Fruit fly (Drosophila melanogaster) whole organism, embryonic: ENCODE data around the gene alphaCOP.

Source experiments
- BEAF-32 ChIP-seq: fragments of 200-800 bp; sonication (Bioruptor generic); optimal IDR thresholded peaks from 3 replicates; lab custom pipeline; 2017; ENCODE audit warnings: missing biosample characterization, missing genetic modification characterization, mild to moderate bottlenecking, moderate library complexity, missing genetic modification reagents
- CG11398 ChIP-seq: fragments of 200-800 bp; sonication (Bioruptor generic); optimal IDR thresholded peaks from 2 replicates; lab custom pipeline; 2016; ENCODE audit warnings: missing biosample characterization, missing genetic modification characterization
- CG12155 ChIP-seq: fragments of 200-800 bp; sonication (Bioruptor generic); optimal IDR thresholded peaks from 3 replicates; lab custom pipeline; 2016; ENCODE audit warnings: missing biosample characterization, missing genetic modification characterization
- CG12219 ChIP-seq: fragments of 200-800 bp; sonication (Bioruptor generic); optimal IDR thresholded peaks from 3 replicates; lab custom pipeline; 2018; ENCODE audit warnings: missing biosample characterization, mild to moderate bottlenecking, missing genetic modification characterization
- CG13296 ChIP-seq: fragments of 200-800 bp; sonication (Bioruptor generic); optimal IDR thresholded peaks from 3 replicates; lab custom pipeline; 2018; ENCODE audit warnings: missing biosample characterization, mild to moderate bottlenecking, missing genetic modification characterization
- CG15601 ChIP-seq: fragments of 200-800 bp; sonication (Bioruptor generic); optimal IDR thresholded peaks from 3 replicates; lab custom pipeline; 2019; ENCODE audit warnings: missing biosample characterization, mild to moderate bottlenecking, missing genetic modification characterization, moderate library complexity
- CG16813 ChIP-seq: fragments of 200-800 bp; sonication (Bioruptor generic); IDR thresholded peaks from 3 replicates; pipeline ENCODE4 v1.3.6; 2022; ENCODE audit warnings: missing biosample characterization, missing genetic modification characterization; ENCODE audit not compliant: partially characterized antibody
- CG17359 ChIP-seq: fragments of 200-800 bp; sonication (Bioruptor generic); optimal IDR thresholded peaks from 3 replicates; lab custom pipeline; 2018; ENCODE audit warnings: missing biosample characterization, mild to moderate bottlenecking, missing genetic modification characterization, moderate library complexity
- CG17568 ChIP-seq: fragments of 200-800 bp; sonication (Bioruptor generic); optimal IDR thresholded peaks from 2 replicates; lab custom pipeline; 2018; ENCODE audit warnings: missing biosample characterization, mild to moderate bottlenecking, missing genetic modification characterization, moderate library complexity
- CG18764 ChIP-seq: fragments of 200-800 bp; sonication (Bioruptor generic); optimal IDR thresholded peaks from 3 replicates; lab custom pipeline; 2016; ENCODE audit warnings: missing biosample characterization, missing genetic modification characterization
- CG32767 ChIP-seq: fragments of 200-800 bp; sonication (Bioruptor generic); IDR thresholded peaks from 2 replicates; pipeline ENCODE4 v1.3.6; 2022; ENCODE audit warnings: missing biosample characterization, missing genetic modification characterization
- CG32772 ChIP-seq: fragments of 200-800 bp; sonication (Bioruptor generic); IDR thresholded peaks from 2 replicates; pipeline ENCODE4 v1.3.6; 2022; ENCODE audit warnings: missing biosample characterization, missing genetic modification characterization
- CG34224 ChIP-seq: fragments of 200-800 bp; sonication (Bioruptor generic); IDR thresholded peaks from 3 replicates; pipeline ENCODE4 v1.3.6; 2022; ENCODE audit warnings: missing biosample characterization, missing genetic modification characterization; ENCODE audit not compliant: partially characterized antibody
- CG34376 ChIP-seq: fragments of 200-800 bp; sonication (Bioruptor generic); optimal IDR thresholded peaks from 2 replicates; lab custom pipeline; 2018; ENCODE audit warnings: missing biosample characterization, mild to moderate bottlenecking, missing genetic modification characterization
- CG34422 ChIP-seq: fragments of 200-800 bp; sonication (Bioruptor generic); IDR thresholded peaks from 3 replicates; pipeline ENCODE4 v1.3.6; 2022; ENCODE audit warnings: missing biosample characterization, missing genetic modification characterization
- CG3838 ChIP-seq: fragments of 200-800 bp; sonication (Bioruptor generic); optimal IDR thresholded peaks from 3 replicates; lab custom pipeline; 2016; ENCODE audit warnings: missing biosample characterization, missing genetic modification characterization
- CG6689 ChIP-seq: fragments of 200-800 bp; sonication (Bioruptor generic); IDR thresholded peaks from 2 replicates; pipeline ENCODE4 v1.3.6; 2022; ENCODE audit warnings: missing biosample characterization, missing genetic modification characterization
- CG7839 ChIP-seq: fragments of 200-800 bp; sonication (Bioruptor generic); optimal IDR thresholded peaks from 3 replicates; lab custom pipeline; 2018; ENCODE audit warnings: missing biosample characterization, mild to moderate bottlenecking, missing genetic modification characterization, moderate library complexity
- CG8388 ChIP-seq: fragments of 200-800 bp; sonication (Bioruptor generic); optimal IDR thresholded peaks from 2 replicates; lab custom pipeline; 2019; ENCODE audit warnings: missing biosample characterization, mild to moderate bottlenecking, missing genetic modification characterization, moderate library complexity
- Camta ChIP-seq: fragments of 200-800 bp; sonication (Bioruptor generic); optimal IDR thresholded peaks from 2 replicates; lab custom pipeline; 2016; ENCODE audit warnings: missing biosample characterization, missing genetic modification characterization
- D19B ChIP-seq: fragments of 200-800 bp; sonication (Bioruptor generic); optimal IDR thresholded peaks from 2 replicates; lab custom pipeline; 2017; ENCODE audit warnings: missing biosample characterization, mild to moderate bottlenecking, missing genetic modification characterization
- Dfd ChIP-seq, 2 experiments: fragments of >200 bp; optimal IDR thresholded peaks; 2 replicates each; lab custom pipeline; 2017; ENCODE audit warnings: missing biosample characterization in 2 of 2, missing genetic modification characterization in 2 of 2
- Doc3 ChIP-seq: fragments of 200-800 bp; sonication (Bioruptor generic); IDR thresholded peaks from 3 replicates; pipeline ENCODE4 v1.3.6; 2022; ENCODE audit warnings: missing biosample characterization, missing genetic modification characterization; ENCODE audit not compliant: partially characterized antibody
- Gsc ChIP-seq: fragments of 200-800 bp; sonication (Bioruptor generic); IDR thresholded peaks from 2 replicates; pipeline ENCODE4 v1.3.6; 2022; ENCODE audit warnings: missing biosample characterization, missing genetic modification characterization
- Gug ChIP-seq: fragments of 200-800 bp; sonication (Bioruptor generic); IDR thresholded peaks from 4 replicates; pipeline ENCODE4 v1.3.6; 2022; ENCODE audit warnings: missing biosample characterization, missing genetic modification characterization
- Hr3 ChIP-seq: fragments of 200-800 bp; sonication (Bioruptor generic); optimal IDR thresholded peaks from 3 replicates; lab custom pipeline; 2016; ENCODE audit warnings: missing biosample characterization, missing genetic modification characterization
- Mes4 ChIP-seq: fragments of 200-800 bp; sonication (Bioruptor generic); optimal IDR thresholded peaks from 2 replicates; lab custom pipeline; 2016; ENCODE audit warnings: missing biosample characterization, missing genetic modification characterization
- Nf-YA ChIP-seq: fragments of 200-800 bp; sonication (Bioruptor generic); IDR thresholded peaks from 2 replicates; pipeline ENCODE4 v1.3.6; 2022; ENCODE audit warnings: missing biosample characterization, missing genetic modification characterization
- Nf-YB ChIP-seq: fragments of 200-800 bp; sonication (Bioruptor generic); optimal IDR thresholded peaks from 3 replicates; lab custom pipeline; 2019; ENCODE audit warnings: missing biosample characterization, mild to moderate bottlenecking, missing genetic modification characterization, moderate library complexity
- PHDP ChIP-seq: fragments of 200-800 bp; sonication (Bioruptor generic); optimal IDR thresholded peaks from 3 replicates; lab custom pipeline; 2018; ENCODE audit warnings: missing biosample characterization, mild to moderate bottlenecking, missing genetic modification characterization, moderate library complexity
- Ravus ChIP-seq: fragments of 200-800 bp; sonication (Bioruptor generic); IDR thresholded peaks from 2 replicates; pipeline ENCODE4 v1.3.6; 2022; ENCODE audit warnings: missing biosample characterization, missing genetic modification characterization
- Rx ChIP-seq: fragments of 200-800 bp; sonication (Bioruptor generic); IDR thresholded peaks from 2 replicates; pipeline ENCODE4 v1.3.6; 2022; ENCODE audit warnings: missing biosample characterization, missing genetic modification characterization
- Six4 ChIP-seq: fragments of 200-800 bp; sonication (Bioruptor generic); optimal IDR thresholded peaks from 2 replicates; lab custom pipeline; 2016; ENCODE audit warnings: missing biosample characterization, missing genetic modification characterization
- Sox102F ChIP-seq: fragments of 200-800 bp; sonication (Bioruptor generic); optimal IDR thresholded peaks from 2 replicates; lab custom pipeline; 2018; ENCODE audit warnings: missing biosample characterization, mild to moderate bottlenecking, missing genetic modification characterization, moderate library complexity
- Spps ChIP-seq: fragments of 200-800 bp; sonication (Bioruptor generic); optimal IDR thresholded peaks from 2 replicates; lab custom pipeline; 2018; ENCODE audit warnings: missing biosample characterization, mild to moderate bottlenecking, missing genetic modification characterization
- Sry-β ChIP-seq: fragments of 200-800 bp; sonication (Bioruptor generic); optimal IDR thresholded peaks from 2 replicates; lab custom pipeline; 2018; ENCODE audit warnings: missing biosample characterization, mild to moderate bottlenecking, missing genetic modification characterization, moderate library complexity
- ara ChIP-seq: fragments of 200-800 bp; sonication (Bioruptor generic); IDR thresholded peaks from 2 replicates; pipeline ENCODE4 v1.3.6; 2022; ENCODE audit warnings: missing biosample characterization, missing genetic modification characterization
- ase ChIP-seq: fragments of 200-800 bp; sonication (Bioruptor generic); IDR thresholded peaks from 3 replicates; pipeline ENCODE4 v1.3.6; 2022; ENCODE audit warnings: missing biosample characterization, missing genetic modification characterization
- bsh ChIP-seq, 2 experiments: fragments of 200-800 bp; sonication (Bioruptor generic); optimal IDR thresholded peaks; 2 replicates each; lab custom pipeline; 2017 to 2018; ENCODE audit warnings: mild to moderate bottlenecking in 2 of 2, missing biosample characterization in 2 of 2, missing genetic modification characterization in 2 of 2, moderate library complexity in 1 of 2
- crol ChIP-seq: fragments of 200-800 bp; sonication (Bioruptor generic); IDR thresholded peaks from 2 replicates; pipeline ENCODE4 v1.3.6; 2022; ENCODE audit warnings: missing biosample characterization, missing genetic modification characterization
- dmrt99B ChIP-seq: fragments of 200-800 bp; sonication (Bioruptor generic); optimal IDR thresholded peaks from 2 replicates; lab custom pipeline; 2018; ENCODE audit warnings: missing biosample characterization, mild to moderate bottlenecking, missing genetic modification characterization, moderate library complexity
- her ChIP-seq: fragments of 200-800 bp; sonication (Bioruptor generic); optimal IDR thresholded peaks from 2 replicates; lab custom pipeline; 2016; ENCODE audit warnings: missing biosample characterization, missing genetic modification characterization
- jing ChIP-seq: fragments of 200-800 bp; sonication (Bioruptor generic); optimal IDR thresholded peaks from 2 replicates; lab custom pipeline; 2018; ENCODE audit warnings: missing biosample characterization, mild to moderate bottlenecking, missing genetic modification characterization
- nau ChIP-seq: fragments of 200-800 bp; sonication (Bioruptor generic); optimal IDR thresholded peaks from 3 replicates; lab custom pipeline; 2017; ENCODE audit warnings: missing biosample characterization, mild to moderate bottlenecking, missing genetic modification characterization, missing genetic modification reagents
- nmo ChIP-seq: fragments of 200-800 bp; sonication (Bioruptor generic); optimal IDR thresholded peaks from 2 replicates; lab custom pipeline; 2018; ENCODE audit warnings: missing biosample characterization, mild to moderate bottlenecking, missing genetic modification characterization, moderate library complexity
- pb ChIP-seq: fragments of 200-800 bp; sonication (Bioruptor generic); optimal IDR thresholded peaks from 3 replicates; lab custom pipeline; 2016; ENCODE audit warnings: missing biosample characterization, missing genetic modification characterization
- slbo ChIP-seq: fragments of 200-800 bp; sonication (Bioruptor generic); IDR thresholded peaks from 2 replicates; pipeline ENCODE4 v1.3.6; 2022; ENCODE audit warnings: missing biosample characterization, missing genetic modification characterization
- sob ChIP-seq: fragments of 200-800 bp; sonication (Bioruptor generic); IDR thresholded peaks from 2 replicates; pipeline ENCODE4 v1.3.6; 2022; ENCODE audit warnings: missing biosample characterization, missing genetic modification characterization
- sug ChIP-seq: fragments of 200-800 bp; optimal IDR thresholded peaks from 2 replicates; lab custom pipeline; 2019; ENCODE audit warnings: missing biosample characterization, mild to moderate bottlenecking, missing genetic modification characterization, moderate library complexity
- tin ChIP-seq: fragments of 200-800 bp; sonication (Bioruptor generic); optimal IDR thresholded peaks from 3 replicates; lab custom pipeline; 2016; ENCODE audit warnings: missing biosample characterization, missing genetic modification characterization
- twi ChIP-seq: fragments of 200-800 bp; optimal IDR thresholded peaks from 2 replicates; lab custom pipeline; 2019; ENCODE audit warnings: missing biosample characterization, mild to moderate bottlenecking, missing genetic modification characterization, moderate library complexity

alphaCOP gene

dm6 chr3L:1668504-1668903, 23.5 kb upstream of the alphaCOP start, which contains the start of gene RpL23A (continued):
- TF ChIP-seq PHDP (tag; lab: Kevin White, UChicago) (peak; percentile 92), CG34376 (GFP tag; lab: Kevin White, UChicago) (peak; percentile 97), her (GFP tag; lab: Kevin White, UChicago) (peak; percentile 96), Dfd (GFP tag; optimal IDR thresholded peaks at IDR 0.05; lab: Kevin White, UChicago) (no peak), CG32767 (peak; percentile 66), CG15601 (tag; lab: Kevin White, UChicago) (peak; percentile 95), Nf-YA (GFP tag; lab: Robert Waterston, UW) (peak; percentile 87), CG34422 (GFP tag; lab: Robert Waterston, UW) (peak; percentile 93), jing (GFP tag; lab: Kevin White, UChicago) (peak; percentile 89), CG7839 (peak; percentile 91), crol (peak; percentile 58), Rx (GFP tag; lab: Robert Waterston, UW) (peak; percentile 94), bsh (GFP tag; optimal IDR thresholded peaks at IDR 0.05; lab: Kevin White, UChicago) (peak in 1 of 2 experiments; percentile 86), CG8388 (GFP tag; lab: Kevin White, UChicago) (peak; percentile 82), slbo (GFP tag; lab: Robert Waterston, UW) (peak; percentile 96), CG34224 (GFP tag; lab: Robert Waterston, UW) (no peak), pb (GFP tag; lab: Kevin White, UChicago) (peak; percentile 97), sob (peak; percentile 98), sug (tag; lab: Kevin White, UChicago) (peak; percentile 93), CG6689 (GFP tag; lab: Robert Waterston, UW) (peak; percentile 85), Six4 (peak; percentile 90), CG18764 (GFP tag; lab: Kevin White, UChicago) (peak; percentile 93), CG3838 (GFP tag; lab: Kevin White, UChicago) (peak; percentile 84), dmrt99B (peak; percentile 80), Mes4 (GFP tag; lab: Kevin White, UChicago) (peak; percentile 99), CG12155 (peak; percentile 91), Nf-YB (GFP tag; lab: Kevin White, UChicago) (peak; percentile 79), Sox102F (GFP tag; lab: Kevin White, UChicago) (no peak), CG17568 (GFP tag; lab: Kevin White, UChicago) (no peak), Gsc (GFP tag; lab: Robert Waterston, UW) (peak; percentile 70), nmo (peak; percentile 91), tin (peak; percentile 93), Sry-β (GFP tag; lab: Kevin White, UChicago) (peak; percentile 52), Ravus (GFP tag; lab: Robert Waterston, UW) (peak; percentile 62), Doc3 (GFP tag; lab: Robert Waterston, UW) (no peak), CG17359 (tag; lab: Kevin White, UChicago) (peak; percentile 92), CG16813 (GFP tag; lab: Robert Waterston, UW) (peak; percentile 62), twi (peak; percentile 80), CG13296 (peak; percentile 92), Spps (tag; lab: Kevin White, UChicago) (peak; percentile 83), CG11398 (GFP tag; lab: Kevin White, UChicago) (peak; percentile 96), Gug (GFP tag; lab: Robert Waterston, UW) (peak; percentile 89), nau (peak; percentile 94), BEAF-32 (GFP tag; lab: Kevin White, UChicago) (peak; percentile 67), Hr3 (GFP tag; lab: Kevin White, UChicago) (peak; percentile 92), CG12219 (peak; percentile 88), Camta (GFP tag; lab: Kevin White, UChicago) (peak; percentile 97), D19B (GFP tag; lab: Kevin White, UChicago) (peak; percentile 82), CG32772 (GFP tag; lab: Robert Waterston, UW) (peak; percentile 91), ara (GFP tag; lab: Robert Waterston, UW) (peak; percentile 90), ase (GFP tag; lab: Robert Waterston, UW) (peak; percentile 93)
